Worm (Caenorhabditis elegans) whole organism, L3 larva: Measurements from ENCODE around the gene F45F2.10.

Experiments
- mdl-1 ChIP-seq: fragments of 150-350 bp; optimal IDR thresholded peaks from 2 replicates; lab custom pipeline; 2014; ENCODE audit warnings: missing biosample characterization, missing genetic modification characterization
- nhr-11 ChIP-seq: fragments of 150-350 bp; optimal IDR thresholded peaks from 2 replicates; lab custom pipeline; 2014; ENCODE audit warnings: missing biosample characterization, missing genetic modification characterization
- nhr-28 ChIP-seq: fragments of 150-350 bp; optimal IDR thresholded peaks from 2 replicates; lab custom pipeline; 2014; ENCODE audit warnings: missing biosample characterization, missing genetic modification characterization
- pqm-1 ChIP-seq: fragments of 150-350 bp; optimal IDR thresholded peaks from 2 replicates; lab custom pipeline; 2017; ENCODE audit warnings: missing biosample characterization, missing genetic modification characterization, inconsistent platforms
- unc-39 ChIP-seq: sonication (generic microtip); optimal IDR thresholded peaks from 4 replicates; lab custom pipeline; 2017; ENCODE audit warnings: missing biosample characterization, missing genetic modification characterization

DNA sequence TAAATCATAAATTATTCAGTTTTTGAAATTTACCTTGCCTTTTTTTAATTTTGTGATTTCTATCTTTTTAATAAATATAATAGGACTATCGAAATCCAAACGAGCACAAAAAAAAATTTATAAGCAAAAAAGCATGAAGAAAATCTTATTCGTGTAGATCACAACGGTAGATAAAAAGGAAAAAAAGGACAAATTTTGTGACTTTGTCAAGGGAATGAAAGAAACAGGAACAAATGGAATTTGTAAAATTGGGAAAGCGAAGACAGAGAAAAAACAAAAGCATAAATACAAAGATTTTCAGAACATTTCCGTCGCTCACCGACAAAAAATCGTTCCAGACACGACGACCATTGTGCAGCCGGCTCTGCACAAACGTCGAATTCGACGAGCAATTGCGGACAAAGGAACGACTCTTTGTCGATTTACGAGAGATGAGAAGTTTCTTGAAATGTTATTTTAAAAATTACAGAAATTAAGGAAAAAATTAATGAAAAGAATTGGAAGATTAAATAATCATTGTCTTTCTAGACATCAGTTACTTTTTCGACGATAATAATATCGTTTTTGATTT, at the start of gene F45F2.10:
- TF ChIP-seq pqm-1 (tag; lab: Kevin White, UChicago) (no peak), nhr-11 (no peak), nhr-28 (no peak), mdl-1 (no peak), unc-39 (tag; lab: Kevin White, UChicago) (no peak)
